Worm (Caenorhabditis elegans) whole organism, early embryonic: ENCODE measurements around the gene C16C8.12.

Experiments used
- B0310.2 ChIP-seq: sonication (generic microtip); optimal IDR thresholded peaks from 2 replicates; lab custom pipeline; 2016; ENCODE audit warnings: mild to moderate bottlenecking, missing genetic modification characterization, missing compliant biosample characterization
- F13C5.2 ChIP-seq: sonication (generic microtip); optimal IDR thresholded peaks from 2 replicates; lab custom pipeline; 2017; ENCODE audit warnings: mild to moderate bottlenecking, missing genetic modification characterization, inconsistent platforms, missing compliant biosample characterization
- aly-1 ChIP-seq: sonication (generic microtip); optimal IDR thresholded peaks from 2 replicates; lab custom pipeline; 2016; ENCODE audit warnings: missing genetic modification characterization, missing compliant biosample characterization
- ama-1 ChIP-seq: fragments of 150-350 bp; optimal IDR thresholded peaks from 2 replicates; lab custom pipeline; 2014
- ceh-13 ChIP-seq: fragments of 200-800 bp; sonication (Bioruptor generic); optimal IDR thresholded peaks from 2 replicates; lab custom pipeline; 2018; ENCODE audit warnings: mild to moderate bottlenecking, missing genetic modification characterization, missing compliant biosample characterization
- ceh-36 ChIP-seq: sonication (generic microtip); optimal IDR thresholded peaks from 2 replicates; lab custom pipeline; 2016; ENCODE audit warnings: missing genetic modification characterization, inconsistent platforms, missing compliant biosample characterization
- ets-7 ChIP-seq: sonication (generic microtip); optimal IDR thresholded peaks from 2 replicates; lab custom pipeline; 2016; ENCODE audit warnings: missing genotype, missing genetic modification characterization, missing compliant biosample characterization
- flt-1 ChIP-seq: fragments of 200-800 bp; sonication (Bioruptor generic); IDR thresholded peaks from 2 replicates; pipeline ENCODE4 v1.3.6; 2022; ENCODE audit warnings: missing genetic modification characterization, missing compliant biosample characterization
- hmbx-1 ChIP-seq: sonication (generic microtip); optimal IDR thresholded peaks from 2 replicates; lab custom pipeline; 2016; ENCODE audit warnings: mild to moderate bottlenecking, missing genetic modification characterization, missing compliant biosample characterization
- hmg-4 ChIP-seq: fragments of 200-800 bp; sonication (Bioruptor generic); optimal IDR thresholded peaks from 2 replicates; lab custom pipeline; 2018; ENCODE audit warnings: mild to moderate bottlenecking, missing genetic modification characterization, missing compliant biosample characterization
- hnd-1 ChIP-seq: sonication (generic microtip); optimal IDR thresholded peaks from 2 replicates; lab custom pipeline; 2016; ENCODE audit warnings: missing genetic modification characterization, missing compliant biosample characterization
- pes-1 ChIP-seq: fragments of 200-800 bp; sonication (Bioruptor generic); IDR thresholded peaks from 2 replicates; pipeline ENCODE4 v1.3.6; 2022; ENCODE audit warnings: missing genetic modification reagents, missing genetic modification characterization, missing compliant biosample characterization
- scrt-1 ChIP-seq: fragments of 200-800 bp; sonication (Bioruptor generic); IDR thresholded peaks from 2 replicates; pipeline ENCODE4 v1.3.6; 2022; ENCODE audit warnings: missing genetic modification characterization, missing compliant biosample characterization
- sea-1 ChIP-seq: fragments of 200-800 bp; sonication (Bioruptor generic); conservative IDR thresholded peaks from 2 replicates; pipeline ENCODE4 v1.3.6; 2022; ENCODE audit warnings: missing genetic modification characterization, missing compliant biosample characterization
- tbx-11 ChIP-seq: fragments of 200-800 bp; sonication (Bioruptor generic); IDR thresholded peaks from 2 replicates; pipeline ENCODE4 v1.3.6; 2022; ENCODE audit warnings: missing genetic modification characterization, missing compliant biosample characterization
- tbx-37 ChIP-seq: fragments of 200-800 bp; sonication (Bioruptor generic); conservative IDR thresholded peaks from 2 replicates; pipeline ENCODE4 v1.3.6; 2022; ENCODE audit warnings: missing genetic modification reagents, missing genetic modification characterization, missing compliant biosample characterization
- tra-4 ChIP-seq: sonication (generic microtip); optimal IDR thresholded peaks from 2 replicates; lab custom pipeline; 2017; ENCODE audit warnings: missing genetic modification characterization, missing compliant biosample characterization

Gene C16C8.12

DNA sequence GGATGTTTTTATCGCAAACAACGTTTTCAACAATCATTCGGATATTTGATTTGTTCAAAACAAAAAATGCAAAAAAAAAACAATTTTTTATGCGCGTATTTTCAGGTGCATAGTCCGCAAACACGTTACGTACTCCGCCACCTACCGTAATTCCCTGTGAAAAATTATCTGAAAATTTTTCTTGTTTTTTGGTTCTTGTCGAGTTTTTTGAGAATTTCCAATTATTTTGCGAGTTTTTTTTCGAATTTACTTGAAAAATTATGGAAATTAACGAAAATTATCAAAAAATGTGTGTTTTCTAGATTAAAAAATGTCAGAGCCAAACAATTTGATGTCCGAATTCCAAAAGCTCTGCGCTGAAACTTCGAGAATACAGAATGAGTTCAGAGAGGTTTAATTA lies at the start of gene C16C8.12:
TSS of gene C16C8.12 (plus strand) at position 301 of the 400 bp plus-strand sequence.
- TF ChIP-seq pes-1 (GFP tag; lab: Robert Waterston, UW) = no peak
- no peak for TF ChIP-seq scrt-1 (GFP tag; lab: Robert Waterston, UW)
- no peak for TF ChIP-seq aly-1
- TF ChIP-seq tra-4 (tag; lab: Kevin White, UChicago) = no peak
- TF ChIP-seq F13C5.2 = no peak
- no peak for TF ChIP-seq tbx-11 (GFP tag; lab: Robert Waterston, UW)
- no peak for TF ChIP-seq hmbx-1 (tag; lab: Kevin White, UChicago)
- TF ChIP-seq hmg-4 = no peak
- no peak for TF ChIP-seq ceh-36 (tag; lab: Kevin White, UChicago)
- TF ChIP-seq B0310.2 (tag; lab: Kevin White, UChicago) = no peak
- no peak for TF ChIP-seq ets-7 (tag; lab: Kevin White, UChicago)
- no peak for TF ChIP-seq sea-1
- no peak for TF ChIP-seq hnd-1 (tag; lab: Kevin White, UChicago)
- no peak for TF ChIP-seq flt-1 (GFP tag; lab: Robert Waterston, UW)
- TF ChIP-seq ama-1 (lab: Kevin White, UChicago) = no peak
- no peak for TF ChIP-seq ceh-13 (GFP tag; lab: Kevin White, UChicago)
- no peak for TF ChIP-seq tbx-37 (GFP tag; lab: Robert Waterston, UW)

DNA sequence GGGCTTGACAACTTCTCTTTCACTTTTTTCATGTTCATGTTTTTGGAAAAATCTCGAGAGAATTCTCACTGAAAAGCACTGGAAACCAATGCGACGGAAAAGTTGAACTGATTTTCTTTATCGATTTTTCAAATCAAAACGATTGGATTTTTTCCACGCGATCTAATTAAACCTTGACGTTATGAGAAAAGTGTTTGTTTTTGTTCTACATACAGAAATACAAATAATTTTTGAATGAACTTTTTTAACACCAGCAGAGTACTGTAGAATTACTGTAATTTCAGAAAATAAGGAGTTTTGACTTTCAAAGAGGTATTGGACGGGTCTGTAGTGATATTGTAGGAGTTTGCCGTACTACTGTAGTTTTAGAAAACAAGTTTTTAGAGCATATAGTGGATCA lies 49.7 kb upstream of the C16C8.12 start, which contains the start of gene nep-10:
TSS of gene nep-10 (minus strand) at position 101 of the 400 bp plus-strand sequence.
- TF ChIP-seq B0310.2 (tag; lab: Kevin White, UChicago) (no peak), ets-7 (tag; lab: Kevin White, UChicago) (no peak), tbx-37 (GFP tag; lab: Robert Waterston, UW) (no peak)

DNA sequence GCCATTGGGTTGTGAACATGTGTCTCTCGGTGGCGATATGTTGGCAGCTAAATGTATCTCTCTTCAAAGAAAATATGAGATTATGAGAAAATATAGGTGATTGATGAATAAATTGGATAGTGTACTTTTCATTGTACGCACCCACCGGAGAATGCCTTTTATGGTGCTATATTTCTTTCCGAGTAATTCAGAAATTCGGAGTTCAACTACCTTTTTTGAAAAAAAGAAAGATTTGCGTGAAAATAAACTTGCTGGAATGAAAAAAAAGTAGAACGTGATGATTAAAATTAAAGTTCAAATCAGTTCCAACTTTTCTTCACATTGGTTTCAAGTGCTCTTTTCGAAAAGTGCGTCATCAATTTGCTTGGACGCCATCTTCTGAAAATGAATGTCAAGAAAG lies 49.0 kb upstream of the C16C8.12 start, which contains the start of gene nep-8:
TSS of gene nep-8 (plus strand) at position 301 of the 400 bp plus-strand sequence.
- TF ChIP-seq flt-1 (GFP tag; lab: Robert Waterston, UW) = no peak
- no peak for TF ChIP-seq aly-1
- no peak for TF ChIP-seq sea-1
- TF ChIP-seq hnd-1 (tag; lab: Kevin White, UChicago) = no peak
- no peak for TF ChIP-seq pes-1 (GFP tag; lab: Robert Waterston, UW)
- no peak for TF ChIP-seq F13C5.2
- TF ChIP-seq tra-4 (tag; lab: Kevin White, UChicago) = no peak
- no peak for TF ChIP-seq tbx-37 (GFP tag; lab: Robert Waterston, UW)
- no peak for TF ChIP-seq hmbx-1 (tag; lab: Kevin White, UChicago)
- no peak for TF ChIP-seq ets-7 (tag; lab: Kevin White, UChicago)
- TF ChIP-seq scrt-1 (GFP tag; lab: Robert Waterston, UW) = no peak
- no peak for TF ChIP-seq B0310.2 (tag; lab: Kevin White, UChicago)
- no peak for TF ChIP-seq tbx-11 (GFP tag; lab: Robert Waterston, UW)
- no peak for TF ChIP-seq ceh-36 (tag; lab: Kevin White, UChicago)

DNA sequence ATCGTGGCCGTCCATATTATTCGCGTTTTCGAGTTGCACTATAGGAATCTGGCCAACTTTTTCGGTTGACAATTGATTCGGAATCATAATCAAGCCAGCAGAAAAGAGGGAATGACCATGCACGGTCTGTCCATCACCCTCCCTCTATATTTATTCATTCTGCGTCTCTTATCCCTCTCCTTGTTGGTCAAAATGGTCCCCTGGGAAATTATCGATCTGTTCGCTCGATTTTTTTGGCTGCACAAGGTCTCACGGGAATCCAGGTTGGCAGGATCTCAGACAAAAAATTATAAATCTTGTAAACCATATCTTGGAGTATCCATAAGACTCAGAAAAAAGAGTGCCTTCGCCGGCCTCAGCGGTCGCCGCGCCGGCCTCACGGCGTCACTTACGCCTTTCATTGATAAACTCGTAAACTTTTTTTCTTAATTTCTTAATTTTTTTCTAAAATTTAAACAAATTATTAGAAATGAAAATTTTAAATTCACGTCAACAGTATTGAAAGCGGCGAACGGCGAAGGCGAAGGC lies 38.1 kb upstream of the C16C8.12 start, which contains the start of the genes F18A12.7 and F18A12.2:
TSS of gene F18A12.7 (minus strand) at position 101 of the 528 bp plus-strand sequence.
TSS of gene F18A12.2 (plus strand) at position 478 of the 528 bp plus-strand sequence.
- TF ChIP-seq B0310.2 (tag; lab: Kevin White, UChicago) (no peak), F13C5.2 (no peak), ets-7 (tag; lab: Kevin White, UChicago) (no peak), tra-4 (tag; lab: Kevin White, UChicago) (no peak), pes-1 (GFP tag; lab: Robert Waterston, UW) (no peak), hmg-4 (no peak), ceh-36 (tag; lab: Kevin White, UChicago) (no peak), flt-1 (GFP tag; lab: Robert Waterston, UW) (no peak), aly-1 (no peak), sea-1 (no peak), ama-1 (lab: Kevin White, UChicago) (no peak), scrt-1 (GFP tag; lab: Robert Waterston, UW) (no peak), tbx-11 (GFP tag; lab: Robert Waterston, UW) (no peak), tbx-37 (GFP tag; lab: Robert Waterston, UW) (no peak), hnd-1 (tag; lab: Kevin White, UChicago) (no peak), ceh-13 (GFP tag; lab: Kevin White, UChicago) (no peak), hmbx-1 (tag; lab: Kevin White, UChicago) (no peak)

DNA sequence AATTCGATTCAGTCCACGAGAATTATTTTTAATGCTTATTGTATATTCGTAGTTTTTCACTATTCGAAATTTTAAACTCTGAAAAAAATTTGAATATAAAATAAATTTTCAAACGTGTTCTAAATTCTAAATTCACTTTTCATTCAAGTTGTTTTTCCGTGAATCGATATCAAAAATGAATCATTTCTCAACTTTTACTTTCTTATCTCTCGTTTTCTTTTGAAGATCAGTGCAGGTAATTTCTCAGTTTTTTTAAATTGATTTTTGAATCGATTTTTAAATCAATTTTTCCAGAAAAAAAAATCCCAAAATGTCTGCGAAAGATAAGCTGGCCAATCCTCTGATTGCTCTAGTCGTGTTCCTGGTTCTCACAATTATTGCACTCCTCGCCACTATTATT lies 36.0 kb upstream of the C16C8.12 start, which contains the start of gene nep-6:
TSS of gene nep-6 (plus strand) at position 301 of the 400 bp plus-strand sequence.
- no peak for TF ChIP-seq B0310.2 (tag; lab: Kevin White, UChicago)
- no peak for TF ChIP-seq ama-1 (lab: Kevin White, UChicago)
- TF ChIP-seq tbx-11 (GFP tag; lab: Robert Waterston, UW) = no peak
- no peak for TF ChIP-seq hnd-1 (tag; lab: Kevin White, UChicago)
- no peak for TF ChIP-seq hmg-4
- no peak for TF ChIP-seq F13C5.2
- no peak for TF ChIP-seq tbx-37 (GFP tag; lab: Robert Waterston, UW)
- TF ChIP-seq ets-7 (tag; lab: Kevin White, UChicago) = no peak
- TF ChIP-seq sea-1 = no peak
- TF ChIP-seq scrt-1 (GFP tag; lab: Robert Waterston, UW) = no peak
- TF ChIP-seq aly-1 = no peak
- TF ChIP-seq pes-1 (GFP tag; lab: Robert Waterston, UW) = no peak
- no peak for TF ChIP-seq ceh-36 (tag; lab: Kevin White, UChicago)
- TF ChIP-seq ceh-13 (GFP tag; lab: Kevin White, UChicago) = no peak
- TF ChIP-seq tra-4 (tag; lab: Kevin White, UChicago) = no peak
- TF ChIP-seq flt-1 (GFP tag; lab: Robert Waterston, UW) = no peak
- TF ChIP-seq hmbx-1 (tag; lab: Kevin White, UChicago) = no peak

DNA sequence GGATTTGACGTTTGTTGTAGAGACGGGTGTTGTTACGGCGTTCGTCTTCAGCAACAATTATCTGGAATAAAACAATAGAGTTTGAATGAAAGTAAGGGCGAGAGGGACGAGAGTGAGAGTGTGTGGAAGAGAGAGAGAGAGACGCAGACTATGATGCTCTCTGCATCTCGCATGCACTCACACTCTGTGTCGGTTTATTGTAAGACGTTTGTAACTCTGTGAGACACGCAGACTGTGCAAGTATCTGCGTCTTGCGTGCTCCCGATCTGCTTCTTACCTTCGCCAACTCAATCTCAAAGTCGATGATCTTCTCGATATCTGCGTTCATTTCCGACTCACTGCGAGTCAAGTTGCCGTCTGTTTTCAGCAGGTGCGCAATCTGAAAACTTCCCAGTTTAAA lies 29.6 kb upstream of the C16C8.12 start:
- TF ChIP-seq ceh-13 (GFP tag; lab: Kevin White, UChicago) (no peak), hnd-1 (tag; lab: Kevin White, UChicago) (no peak), hmbx-1 (tag; lab: Kevin White, UChicago) (no peak), B0310.2 (tag; lab: Kevin White, UChicago) (no peak), tbx-11 (GFP tag; lab: Robert Waterston, UW) (no peak), pes-1 (GFP tag; lab: Robert Waterston, UW) (no peak), flt-1 (GFP tag; lab: Robert Waterston, UW) (no peak), sea-1 (no peak), tbx-37 (GFP tag; lab: Robert Waterston, UW) (no peak), F13C5.2 (no peak), ama-1 (lab: Kevin White, UChicago) (no peak), tra-4 (tag; lab: Kevin White, UChicago) (no peak), hmg-4 (no peak), ets-7 (tag; lab: Kevin White, UChicago) (no peak), ceh-36 (tag; lab: Kevin White, UChicago) (no peak), scrt-1 (GFP tag; lab: Robert Waterston, UW) (no peak), aly-1 (no peak)
